Worm (Caenorhabditis elegans) whole organism, early embryonic: ENCODE measurements around the gene F58E1.13.

Source experiments
- B0310.2 ChIP-seq: sonication (generic microtip); optimal IDR thresholded peaks from 2 replicates; lab custom pipeline; 2016; ENCODE audit warnings: mild to moderate bottlenecking, missing genetic modification characterization, missing compliant biosample characterization
- ama-1 ChIP-seq: fragments of 150-350 bp; optimal IDR thresholded peaks from 2 replicates; lab custom pipeline; 2014
- ceh-13 ChIP-seq: fragments of 200-800 bp; sonication (Bioruptor generic); optimal IDR thresholded peaks from 2 replicates; lab custom pipeline; 2018; ENCODE audit warnings: mild to moderate bottlenecking, missing genetic modification characterization, missing compliant biosample characterization
- flt-1 ChIP-seq: fragments of 200-800 bp; sonication (Bioruptor generic); IDR thresholded peaks from 2 replicates; pipeline ENCODE4 v1.3.6; 2022; ENCODE audit warnings: missing genetic modification characterization, missing compliant biosample characterization

ce11 chrII:1706385-1706784, 10.7 kb upstream of the F58E1.13 start, which contains the start of gene sdz-18:
- TF ChIP-seq flt-1 (GFP tag; lab: Robert Waterston, UW) (no peak), ceh-13 (GFP tag; lab: Kevin White, UChicago) (no peak), B0310.2 (no peak), ama-1 (no peak)
